Worm (Caenorhabditis elegans): ENCODE data around the gene srx-20.

srx-20 gene

DNA sequence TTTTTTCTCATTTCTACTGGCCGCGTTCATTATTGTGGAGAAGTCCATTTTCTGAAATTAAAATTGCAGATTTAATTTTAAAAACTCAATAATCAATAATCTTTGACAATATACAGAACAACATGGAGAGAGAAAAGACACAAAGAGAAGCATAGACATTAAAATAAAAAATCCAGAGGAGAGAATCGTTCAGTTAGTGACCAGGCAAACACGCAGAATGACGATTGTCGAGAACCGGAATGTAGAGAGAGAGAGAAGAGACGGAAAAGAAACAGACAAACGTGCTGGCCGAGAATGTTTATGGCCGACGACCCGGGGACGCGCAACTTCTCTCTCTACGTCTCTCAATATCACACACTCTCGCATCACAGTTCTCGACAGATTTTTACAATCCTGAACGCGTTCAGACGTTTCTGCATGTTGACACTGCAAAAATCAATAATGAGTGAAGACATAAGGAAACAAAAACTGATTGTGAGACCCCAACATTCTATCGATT lies 19.8 kb downstream of the srx-20 start, which contains the start of the genes T05A12.3 and T05A12.4 (continued):
- TF ChIP-seq madf-3 (GFP tag; IDR thresholded peaks at IDR 0.05) (peak; percentile 79), mcd-1 (GFP tag; IDR thresholded peaks at IDR 0.05) (no peak), hlh-26 (GFP tag; conservative IDR thresholded peaks at IDR 0.05) (no peak), ceh-79 (tag; optimal IDR thresholded peaks at IDR 0.05) (no peak), lsy-27 (tag; optimal IDR thresholded peaks at IDR 0.05; ENCODE audit: borderline replicate concordance, insufficient read depth) (no peak), Y79H2A.3 (GFP tag; conservative IDR thresholded peaks at IDR 0.05) (no peak), sptf-2 (GFP tag; optimal IDR thresholded peaks at IDR 0.05) (no peak), Y56A3A.18 (GFP tag; IDR thresholded peaks at IDR 0.05) (no peak), F39B2.1 (GFP tag; IDR thresholded peaks at IDR 0.05) (no peak), rec-8 (tag; optimal IDR thresholded peaks at IDR 0.05) (no peak), T26A5.8 (tag; optimal IDR thresholded peaks at IDR 0.05) (no peak), madf-6 (GFP tag; IDR thresholded peaks at IDR 0.05) (no peak), rcor-1 (GFP tag; IDR thresholded peaks at IDR 0.05) (no peak; the same call in none of the 2 replicates), ZK185.1 (tag; optimal IDR thresholded peaks at IDR 0.05; ENCODE audit: poor library complexity, severe bottlenecking) (peak; percentile 64), ztf-6 (GFP tag; IDR thresholded peaks at IDR 0.05) (0 out of 2 replicates have a peak, but pooled peaks have one; percentile 55), xnd-1 (tag; optimal IDR thresholded peaks at IDR 0.05) (no peak), snpc-3.4 (tag; optimal IDR thresholded peaks at IDR 0.05) (no peak), mxl-1 (tag; optimal IDR thresholded peaks at IDR 0.05) (no peak), lin-40 (tag; optimal IDR thresholded peaks at IDR 0.05) (no peak), F23B12.7 (tag; optimal IDR thresholded peaks at IDR 0.05; ENCODE audit: insufficient read depth) (peak; percentile 36), B0261.1 (tag; optimal IDR thresholded peaks at IDR 0.05) (no peak), hlh-12 (tag; optimal IDR thresholded peaks at IDR 0.05) (no peak), tlf-1 (GFP tag; optimal IDR thresholded peaks at IDR 0.05) (no peak), ceh-27 (GFP tag; optimal IDR thresholded peaks at IDR 0.05) (no peak), snpc-1.1 (tag; optimal IDR thresholded peaks at IDR 0.05; ENCODE audit: insufficient read depth) (peak; percentile 35), ama-1 (optimal IDR thresholded peaks at IDR 0.05) (no peak), ama-1 (GFP tag; optimal IDR thresholded peaks at IDR 0.05) (no peak), dpff-1 (tag; optimal IDR thresholded peaks at IDR 0.05) (no peak), ztf-26 (tag; optimal IDR thresholded peaks at IDR 0.05) (no peak), hmg-20 (GFP tag; IDR thresholded peaks at IDR 0.05) (no peak)

DNA sequence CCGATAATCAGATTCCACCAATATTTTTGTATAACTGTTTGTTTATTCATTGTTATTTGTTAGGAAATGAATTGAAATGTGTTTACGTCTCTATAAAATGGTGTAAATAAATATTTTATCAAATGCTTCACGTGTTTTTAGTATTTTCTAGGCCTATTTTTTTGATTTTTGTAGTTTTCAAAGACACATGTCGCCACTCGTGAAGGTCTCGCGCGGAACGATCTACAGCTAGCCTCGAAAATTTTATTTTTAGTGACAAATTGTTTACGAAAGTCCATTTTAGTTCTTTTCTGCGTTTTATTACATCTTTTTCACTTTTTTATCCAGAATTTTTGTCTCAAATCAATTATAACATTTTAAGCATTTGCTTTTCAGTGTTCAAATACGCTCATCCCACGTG lies 35.7 kb downstream of the srx-20 start, which contains the start of gene T22D1.5:
Gene T22D1.5, plus strand, starts transcription at position 376 of the 400 bp plus-strand sequence.
- TF ChIP-seq cebp-1 (GFP tag; IDR thresholded peaks at IDR 0.05) = no peak
- no peak for TF ChIP-seq cebp-1 (tag; optimal IDR thresholded peaks at IDR 0.05)
- peak; percentile 9 for TF ChIP-seq F49E8.2 (tag; optimal IDR thresholded peaks at IDR 0.05; ENCODE audit: insufficient read depth)
- TF ChIP-seq ceh-91 (GFP tag; IDR thresholded peaks at IDR 0.05) = peak; percentile 69
- no peak for TF ChIP-seq ztf-6 (GFP tag; IDR thresholded peaks at IDR 0.05)
- peak; percentile 92 for TF ChIP-seq xnd-1 (tag; optimal IDR thresholded peaks at IDR 0.05)
- TF ChIP-seq lsl-1 (GFP tag; optimal IDR thresholded peaks at IDR 0.05) = peak; percentile 91
- peak; percentile 50 for TF ChIP-seq snpc-1.1 (tag; optimal IDR thresholded peaks at IDR 0.05; ENCODE audit: insufficient read depth)
- no peak for TF ChIP-seq F37B4.10 (GFP tag; IDR thresholded peaks at IDR 0.05)
- TF ChIP-seq him-1 (tag; optimal IDR thresholded peaks at IDR 0.05) = peak; percentile 11
- peak in 1 of 3 experiments; percentile 18 for TF ChIP-seq lin-35 (GFP tag; optimal IDR thresholded peaks at IDR 0.05)
- no peak for TF ChIP-seq akir-1 (GFP tag; optimal IDR thresholded peaks at IDR 0.05)
- peak; percentile 94 for TF ChIP-seq efl-1 (GFP tag; optimal IDR thresholded peaks at IDR 0.05)
- TF ChIP-seq rpc-1 (optimal IDR thresholded peaks at IDR 0.05) = no peak
- no peak for TF ChIP-seq rpc-1 (tag; optimal IDR thresholded peaks at IDR 0.05)
- TF ChIP-seq madf-8 (GFP tag; conservative IDR thresholded peaks at IDR 0.05) = peak; percentile 95
- peak; percentile 93 for TF ChIP-seq F33H1.4 (GFP tag; IDR thresholded peaks at IDR 0.05)
- no peak for TF ChIP-seq zfh-2 (GFP tag; conservative IDR thresholded peaks at IDR 0.05)
- peak; percentile 97 for TF ChIP-seq madf-6 (GFP tag; IDR thresholded peaks at IDR 0.05)
- TF ChIP-seq F23B12.7 (tag; optimal IDR thresholded peaks at IDR 0.05; ENCODE audit: insufficient read depth) = no peak
- peak; percentile 86 for TF ChIP-seq D2030.7 (GFP tag; IDR thresholded peaks at IDR 0.05)
- TF ChIP-seq snpc-4 (GFP tag; optimal IDR thresholded peaks at IDR 0.05) = peak; percentile 61
- peak in 3 of 4 experiments; percentile 70 to 83 (median 77) for TF ChIP-seq snpc-4 (tag; optimal IDR thresholded peaks at IDR 0.05)
